Worm (Caenorhabditis elegans) whole organism, early embryonic: ENCODE results near the gene txbp-3.

Experiments used
- B0310.2 ChIP-seq: sonication (generic microtip); optimal IDR thresholded peaks from 2 replicates; lab custom pipeline; 2016; ENCODE audit warnings: mild to moderate bottlenecking, missing genetic modification characterization, missing compliant biosample characterization
- F13C5.2 ChIP-seq: sonication (generic microtip); optimal IDR thresholded peaks from 2 replicates; lab custom pipeline; 2017; ENCODE audit warnings: mild to moderate bottlenecking, missing genetic modification characterization, inconsistent platforms, missing compliant biosample characterization
- aly-1 ChIP-seq: sonication (generic microtip); optimal IDR thresholded peaks from 2 replicates; lab custom pipeline; 2016; ENCODE audit warnings: missing genetic modification characterization, missing compliant biosample characterization
- ama-1 ChIP-seq: fragments of 150-350 bp; optimal IDR thresholded peaks from 2 replicates; lab custom pipeline; 2014
- ceh-13 ChIP-seq: fragments of 200-800 bp; sonication (Bioruptor generic); optimal IDR thresholded peaks from 2 replicates; lab custom pipeline; 2018; ENCODE audit warnings: mild to moderate bottlenecking, missing genetic modification characterization, missing compliant biosample characterization
- ceh-36 ChIP-seq: sonication (generic microtip); optimal IDR thresholded peaks from 2 replicates; lab custom pipeline; 2016; ENCODE audit warnings: missing genetic modification characterization, inconsistent platforms, missing compliant biosample characterization
- ets-7 ChIP-seq: sonication (generic microtip); optimal IDR thresholded peaks from 2 replicates; lab custom pipeline; 2016; ENCODE audit warnings: missing genotype, missing genetic modification characterization, missing compliant biosample characterization
- flt-1 ChIP-seq: fragments of 200-800 bp; sonication (Bioruptor generic); IDR thresholded peaks from 2 replicates; pipeline ENCODE4 v1.3.6; 2022; ENCODE audit warnings: missing genetic modification characterization, missing compliant biosample characterization
- hmbx-1 ChIP-seq: sonication (generic microtip); optimal IDR thresholded peaks from 2 replicates; lab custom pipeline; 2016; ENCODE audit warnings: mild to moderate bottlenecking, missing genetic modification characterization, missing compliant biosample characterization
- hmg-4 ChIP-seq: fragments of 200-800 bp; sonication (Bioruptor generic); optimal IDR thresholded peaks from 2 replicates; lab custom pipeline; 2018; ENCODE audit warnings: mild to moderate bottlenecking, missing genetic modification characterization, missing compliant biosample characterization
- hnd-1 ChIP-seq: sonication (generic microtip); optimal IDR thresholded peaks from 2 replicates; lab custom pipeline; 2016; ENCODE audit warnings: missing genetic modification characterization, missing compliant biosample characterization
- pes-1 ChIP-seq: fragments of 200-800 bp; sonication (Bioruptor generic); IDR thresholded peaks from 2 replicates; pipeline ENCODE4 v1.3.6; 2022; ENCODE audit warnings: missing genetic modification reagents, missing genetic modification characterization, missing compliant biosample characterization
- scrt-1 ChIP-seq: fragments of 200-800 bp; sonication (Bioruptor generic); IDR thresholded peaks from 2 replicates; pipeline ENCODE4 v1.3.6; 2022; ENCODE audit warnings: missing genetic modification characterization, missing compliant biosample characterization
- sea-1 ChIP-seq: fragments of 200-800 bp; sonication (Bioruptor generic); conservative IDR thresholded peaks from 2 replicates; pipeline ENCODE4 v1.3.6; 2022; ENCODE audit warnings: missing genetic modification characterization, missing compliant biosample characterization
- tbx-11 ChIP-seq: fragments of 200-800 bp; sonication (Bioruptor generic); IDR thresholded peaks from 2 replicates; pipeline ENCODE4 v1.3.6; 2022; ENCODE audit warnings: missing genetic modification characterization, missing compliant biosample characterization
- tbx-37 ChIP-seq: fragments of 200-800 bp; sonication (Bioruptor generic); conservative IDR thresholded peaks from 2 replicates; pipeline ENCODE4 v1.3.6; 2022; ENCODE audit warnings: missing genetic modification reagents, missing genetic modification characterization, missing compliant biosample characterization
- tra-4 ChIP-seq: sonication (generic microtip); optimal IDR thresholded peaks from 2 replicates; lab custom pipeline; 2017; ENCODE audit warnings: missing genetic modification characterization, missing compliant biosample characterization

Gene txbp-3

DNA sequence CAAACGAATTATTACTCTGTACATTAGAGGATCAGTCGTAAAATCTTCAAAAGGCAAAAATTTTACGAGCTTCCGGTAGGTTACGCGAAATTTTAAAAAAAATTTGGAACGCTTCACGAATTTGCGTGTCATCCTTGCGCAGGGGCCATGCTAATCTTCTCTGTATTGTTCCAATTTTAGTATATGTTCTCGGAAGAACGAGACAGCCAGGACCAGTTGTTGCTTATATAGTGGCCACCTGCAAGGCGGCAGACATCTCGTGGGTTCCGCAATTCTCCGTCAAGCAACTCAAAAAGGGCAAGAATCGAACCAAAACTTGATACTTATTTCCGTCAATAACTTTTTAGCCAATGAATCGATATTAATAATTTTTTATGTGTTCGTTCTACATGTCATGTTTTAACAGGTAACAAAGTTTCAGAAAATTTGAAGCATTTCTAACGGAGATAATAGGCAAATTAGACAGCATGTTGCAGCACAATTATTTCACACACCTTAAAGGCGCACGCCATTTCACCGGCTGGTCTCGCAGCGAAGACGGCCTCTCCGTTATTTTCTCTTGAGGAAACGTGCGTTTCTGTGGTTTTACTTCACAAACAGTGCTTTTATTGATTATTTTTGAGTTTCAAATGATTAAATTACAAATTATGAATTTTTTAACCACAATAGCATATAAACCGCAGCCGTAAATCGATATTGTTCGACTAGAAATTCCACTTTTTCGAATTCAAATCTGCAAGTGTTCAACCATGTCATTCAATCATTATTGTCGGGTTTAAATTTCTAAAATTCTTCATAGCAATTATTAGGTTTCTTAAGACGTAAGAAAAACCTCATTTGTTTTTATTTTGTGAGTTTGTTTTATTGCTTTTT is 33.7 kb upstream of the txbp-3 start:
- TF ChIP-seq hmbx-1 (tag; lab: Kevin White, UChicago) = no peak
- TF ChIP-seq tbx-11 (GFP tag; lab: Robert Waterston, UW) = peak; percentile 82
- no peak for TF ChIP-seq aly-1 (tag; lab: Kevin White, UChicago)
- peak; percentile 65 for TF ChIP-seq tbx-37 (GFP tag; lab: Robert Waterston, UW)
- TF ChIP-seq pes-1 (GFP tag; lab: Robert Waterston, UW) = peak; percentile 85
- peak; percentile 70 for TF ChIP-seq F13C5.2 (tag; lab: Kevin White, UChicago)
- peak; percentile 70 for TF ChIP-seq ets-7 (tag; lab: Kevin White, UChicago)
- TF ChIP-seq sea-1 (GFP tag; lab: Robert Waterston, UW) = peak; percentile 90
- no peak for TF ChIP-seq ama-1
- peak; percentile 24 for TF ChIP-seq ceh-13 (GFP tag; lab: Kevin White, UChicago)
- TF ChIP-seq hmg-4 (GFP tag; lab: Kevin White, UChicago) = peak; percentile 84
- peak; percentile 65 for TF ChIP-seq hnd-1 (tag; lab: Kevin White, UChicago)
- TF ChIP-seq flt-1 (GFP tag; lab: Robert Waterston, UW) = peak; percentile 75
- peak; percentile 81 for TF ChIP-seq ceh-36 (tag; lab: Kevin White, UChicago)
- TF ChIP-seq scrt-1 (GFP tag; lab: Robert Waterston, UW) = peak; percentile 79
- TF ChIP-seq B0310.2 (tag; lab: Kevin White, UChicago) = peak; percentile 74
- peak; percentile 53 for TF ChIP-seq tra-4 (tag; lab: Kevin White, UChicago)

DNA sequence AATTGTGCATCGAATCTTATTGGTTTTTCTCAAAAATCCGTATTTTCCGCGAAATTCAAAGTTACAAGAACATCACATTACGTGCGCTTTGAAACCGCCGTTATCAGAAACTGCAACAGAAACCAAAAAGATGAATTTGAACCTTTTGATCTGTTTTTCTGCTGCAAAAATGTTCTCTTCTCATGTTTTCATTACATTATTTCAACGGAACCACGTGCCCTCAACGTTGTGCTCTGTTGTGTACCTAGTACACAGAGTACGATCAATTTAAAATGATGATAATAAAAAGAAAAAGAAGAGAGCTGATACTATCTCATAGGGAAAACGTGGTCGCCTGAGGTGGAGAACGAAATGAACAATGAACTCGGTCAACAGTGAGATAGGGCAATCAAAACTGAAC is 30.8 kb upstream of the txbp-3 start:
- TF ChIP-seq B0310.2 (tag; lab: Kevin White, UChicago) (no peak), hmg-4 (GFP tag; lab: Kevin White, UChicago) (no peak), tbx-37 (GFP tag; lab: Robert Waterston, UW) (no peak)

DNA sequence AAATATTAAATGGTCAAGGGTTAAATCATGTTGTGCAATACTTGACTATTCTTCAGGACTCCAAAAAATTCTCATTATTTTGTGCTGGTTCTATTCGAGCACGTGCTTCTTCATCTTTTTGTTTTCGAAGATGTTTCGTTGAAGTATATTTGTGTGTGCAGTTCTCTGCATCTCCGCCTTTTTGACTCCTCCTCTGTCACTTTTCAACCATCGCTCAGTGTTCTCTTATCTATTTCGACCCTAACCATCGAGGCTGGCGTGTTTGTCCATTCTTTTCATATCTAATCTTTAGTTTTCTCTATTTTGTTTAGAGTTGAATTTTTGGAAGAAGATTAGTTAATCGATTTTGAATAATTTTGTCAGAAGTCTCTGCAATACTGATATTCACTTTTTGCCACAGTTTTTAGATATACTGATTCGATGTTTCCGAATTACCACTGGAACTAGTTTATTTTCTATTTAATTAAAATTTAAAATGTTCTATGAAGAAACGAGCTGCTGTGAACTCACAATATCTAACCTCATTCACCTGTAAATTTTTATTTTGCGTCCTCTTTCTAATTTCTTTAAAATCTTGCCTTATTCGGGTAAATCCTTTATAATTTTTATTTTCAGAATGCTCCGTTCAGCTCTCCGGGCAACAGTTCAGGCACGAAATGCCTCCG is 30.0 kb upstream of the txbp-3 start, which contains the start of gene alh-1:
Gene alh-1 (plus strand): TSS at position 615 of the 665 bp plus-strand sequence.
- TF ChIP-seq sea-1 (GFP tag; lab: Robert Waterston, UW) (no peak), tra-4 (tag; lab: Kevin White, UChicago) (no peak), hmg-4 (GFP tag; lab: Kevin White, UChicago) (no peak), pes-1 (GFP tag; lab: Robert Waterston, UW) (no peak)

DNA sequence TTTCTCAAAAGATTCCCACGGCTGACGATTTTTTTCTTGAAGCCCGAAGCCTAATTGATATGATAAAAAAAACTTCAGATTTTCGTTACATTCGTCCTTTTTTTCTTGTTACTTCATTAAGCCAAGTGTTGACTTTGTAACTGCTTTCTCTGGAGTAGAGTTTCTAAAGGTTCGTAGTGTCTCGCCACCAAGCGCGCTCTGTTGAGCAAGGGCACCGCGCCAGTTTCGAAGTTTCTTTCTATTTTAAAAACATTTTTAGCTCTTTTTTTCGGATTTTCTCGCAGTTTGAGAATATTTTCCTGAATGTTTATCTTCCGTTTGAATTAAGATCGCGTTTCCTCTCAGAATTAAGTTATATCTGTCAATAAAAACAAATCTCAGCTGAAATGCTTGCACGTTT is 29.3 kb upstream of the txbp-3 start:
- TF ChIP-seq sea-1 (GFP tag; lab: Robert Waterston, UW) (no peak), ets-7 (tag; lab: Kevin White, UChicago) (no peak), flt-1 (GFP tag; lab: Robert Waterston, UW) (no peak), ama-1 (no peak), tbx-11 (GFP tag; lab: Robert Waterston, UW) (no peak), tbx-37 (GFP tag; lab: Robert Waterston, UW) (no peak), hnd-1 (tag; lab: Kevin White, UChicago) (no peak), pes-1 (GFP tag; lab: Robert Waterston, UW) (no peak), ceh-36 (tag; lab: Kevin White, UChicago) (no peak), B0310.2 (tag; lab: Kevin White, UChicago) (no peak), F13C5.2 (tag; lab: Kevin White, UChicago) (no peak), tra-4 (tag; lab: Kevin White, UChicago) (no peak), hmbx-1 (tag; lab: Kevin White, UChicago) (no peak), hmg-4 (GFP tag; lab: Kevin White, UChicago) (no peak), scrt-1 (GFP tag; lab: Robert Waterston, UW) (no peak)

DNA sequence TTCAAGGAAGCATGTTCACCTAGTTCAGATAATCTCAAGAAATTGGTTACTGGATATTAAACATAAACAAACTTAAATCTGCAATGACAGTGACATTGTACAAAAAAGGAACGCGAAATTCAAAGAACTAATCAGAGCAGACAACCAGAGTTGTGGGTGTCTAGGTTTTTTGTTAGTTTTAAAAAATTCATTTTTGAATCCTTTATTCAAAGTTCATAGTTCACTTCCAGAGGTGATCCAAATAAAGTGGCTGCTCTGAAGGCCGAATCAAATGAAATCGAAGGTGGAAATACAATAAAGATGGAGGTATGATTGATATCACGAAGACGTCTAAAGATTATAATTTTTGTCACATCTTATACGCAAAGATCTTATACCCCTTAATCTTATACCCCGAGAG is 27.1 kb upstream of the txbp-3 start, which contains the start of gene ttbk-6:
Gene ttbk-6 (plus strand): TSS at position 301 of the 400 bp plus-strand sequence.
- no peak for TF ChIP-seq aly-1 (tag; lab: Kevin White, UChicago)
- no peak for TF ChIP-seq hmbx-1 (tag; lab: Kevin White, UChicago)
- TF ChIP-seq tbx-37 (GFP tag; lab: Robert Waterston, UW) = no peak
- TF ChIP-seq scrt-1 (GFP tag; lab: Robert Waterston, UW) = no peak
- TF ChIP-seq tra-4 (tag; lab: Kevin White, UChicago) = no peak
- TF ChIP-seq tbx-11 (GFP tag; lab: Robert Waterston, UW) = no peak
- TF ChIP-seq hnd-1 (tag; lab: Kevin White, UChicago) = no peak
- no peak for TF ChIP-seq ets-7 (tag; lab: Kevin White, UChicago)

DNA sequence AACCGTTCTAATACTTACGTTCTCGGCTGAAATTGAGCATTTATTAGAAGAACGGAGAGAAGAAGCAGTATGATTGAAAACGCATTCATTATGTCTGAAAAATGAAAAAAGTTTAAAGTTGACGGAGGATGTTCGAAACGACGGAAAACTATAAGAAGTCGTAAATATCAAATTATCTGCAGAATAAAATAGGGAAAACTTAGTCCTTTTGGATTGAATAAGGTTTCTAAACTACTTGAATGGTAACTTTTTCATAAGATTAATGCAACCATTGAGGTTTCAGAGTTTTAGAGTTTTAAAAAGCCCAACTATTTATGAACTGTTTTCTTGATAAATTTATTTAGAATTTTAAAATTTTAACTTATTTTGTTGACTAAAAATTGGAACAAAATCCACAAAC is 24.2 kb upstream of the txbp-3 start, which contains the start of gene C45G9.12:
Gene C45G9.12 (minus strand): TSS at position 101 of the 400 bp plus-strand sequence.
- TF ChIP-seq tbx-11 (GFP tag; lab: Robert Waterston, UW) (no peak), tbx-37 (GFP tag; lab: Robert Waterston, UW) (no peak), F13C5.2 (tag; lab: Kevin White, UChicago) (no peak)

DNA sequence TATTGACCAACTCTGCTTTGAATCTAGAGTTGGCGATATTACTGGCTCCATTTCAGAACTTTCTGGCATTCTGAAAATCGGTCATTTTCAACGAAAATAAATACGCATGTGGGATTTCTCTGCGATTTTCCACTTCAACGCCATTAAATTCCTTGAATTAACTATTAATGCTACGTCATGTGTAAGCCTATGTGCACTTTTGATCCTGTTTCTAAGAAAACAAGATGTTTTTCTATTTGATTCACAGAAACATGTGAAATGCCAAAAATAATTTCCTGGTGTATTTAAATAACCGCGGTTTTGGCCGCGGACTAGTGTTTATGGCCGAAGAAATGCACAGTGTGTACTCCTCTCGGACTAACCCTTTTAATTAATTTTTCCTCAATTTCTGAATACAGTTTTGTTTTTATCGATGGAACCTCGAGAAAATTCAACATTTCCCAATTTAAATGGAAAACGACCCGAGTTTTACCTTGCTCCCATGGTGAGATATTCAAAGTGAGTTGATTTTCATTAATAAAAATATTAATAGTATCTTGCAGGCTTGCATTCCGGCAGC is 21.5 kb upstream of the txbp-3 start, which contains the start of the genes C45G9.11 and C45G9.2:
Gene C45G9.11 (minus strand): TSS at position 51 of the 559 bp plus-strand sequence.
Gene C45G9.2 (plus strand): TSS at position 392 of the 559 bp plus-strand sequence.
- TF ChIP-seq aly-1 (tag; lab: Kevin White, UChicago) (no peak), B0310.2 (tag; lab: Kevin White, UChicago) (no peak), ets-7 (tag; lab: Kevin White, UChicago) (no peak), flt-1 (GFP tag; lab: Robert Waterston, UW) (0 out of 2 replicates have a peak, but pooled peaks have one; percentile 21), scrt-1 (GFP tag; lab: Robert Waterston, UW) (no peak), tbx-11 (GFP tag; lab: Robert Waterston, UW) (no peak), tra-4 (tag; lab: Kevin White, UChicago) (no peak), tbx-37 (GFP tag; lab: Robert Waterston, UW) (peak; percentile 82; the same call in 1 of the 2 replicates), ceh-13 (GFP tag; lab: Kevin White, UChicago) (no peak), F13C5.2 (tag; lab: Kevin White, UChicago) (peak; percentile 59), hmbx-1 (tag; lab: Kevin White, UChicago) (no peak), ama-1 (no peak)
